Worm (Caenorhabditis elegans) whole organism, L3 larva: Measurements from ENCODE around the gene prp-19.

Experiments used
- R02D3.7 ChIP-seq: fragments of 150-350 bp; optimal IDR thresholded peaks from 2 replicates; lab custom pipeline; 2014; ENCODE audit warnings: missing biosample characterization, missing genetic modification characterization
- ZK546.5 ChIP-seq: sonication (generic microtip); optimal IDR thresholded peaks from 2 replicates; lab custom pipeline; 2017; ENCODE audit warnings: missing biosample characterization, missing genetic modification characterization
- aly-2 ChIP-seq: fragments of 150-350 bp; optimal IDR thresholded peaks from 2 replicates; lab custom pipeline; 2014; ENCODE audit warnings: missing biosample characterization, missing genetic modification characterization
- ama-1 ChIP-seq: fragments of 150-350 bp; optimal IDR thresholded peaks from 2 replicates; lab custom pipeline; 2018
- ceh-16 ChIP-seq: sonication (generic microtip); optimal IDR thresholded peaks from 2 replicates; lab custom pipeline; 2017; ENCODE audit warnings: missing biosample characterization, missing genetic modification characterization
- ceh-28 ChIP-seq: fragments of 150-350 bp; optimal IDR thresholded peaks from 2 replicates; lab custom pipeline; 2014; ENCODE audit warnings: missing biosample characterization, missing genetic modification reagents, missing genetic modification characterization
- ceh-82 ChIP-seq: fragments of 150-350 bp; optimal IDR thresholded peaks from 2 replicates; lab custom pipeline; 2014; ENCODE audit warnings: missing biosample characterization, missing genetic modification characterization
- egl-27 ChIP-seq: sonication (generic microtip); optimal IDR thresholded peaks from 4 replicates; lab custom pipeline; 2017; ENCODE audit warnings: missing biosample characterization, missing genetic modification reagents, missing genetic modification characterization
- egl-5 ChIP-seq: fragments of 150-350 bp; optimal IDR thresholded peaks from 2 replicates; lab custom pipeline; 2017; ENCODE audit warnings: missing biosample characterization, missing genetic modification reagents, missing genetic modification characterization, inconsistent platforms
- elt-2 ChIP-seq: sonication (generic microtip); optimal IDR thresholded peaks from 2 replicates; lab custom pipeline; 2016; ENCODE audit warnings: missing genetic modification reagents, mild to moderate bottlenecking, missing genetic modification characterization, missing compliant biosample characterization
- elt-3 ChIP-seq, 3 experiments: fragments of 150-350 bp in 1 of 3; sonication (generic microtip) in 2 of 3; optimal IDR thresholded peaks; 2 replicates in 2 of 3; 4 replicates in 1 of 3; lab custom pipeline; 2014 to 2017; ENCODE audit warnings: missing biosample characterization in 3 of 3, missing genetic modification characterization in 3 of 3
- fkh-10 ChIP-seq: sonication (generic microtip); optimal IDR thresholded peaks from 2 replicates; lab custom pipeline; 2017; ENCODE audit warnings: missing biosample characterization, missing genetic modification reagents, missing genetic modification characterization
- hmg-11 ChIP-seq: sonication (generic microtip); optimal IDR thresholded peaks from 2 replicates; lab custom pipeline; 2016; ENCODE audit warnings: missing genetic modification characterization, missing compliant biosample characterization
- jun-1 ChIP-seq: fragments of 150-350 bp; optimal IDR thresholded peaks from 2 replicates; lab custom pipeline; 2014; ENCODE audit warnings: missing biosample characterization, missing genetic modification reagents, missing genetic modification characterization
- lin-15B ChIP-seq: fragments of 150-350 bp; optimal IDR thresholded peaks from 2 replicates; lab custom pipeline; 2014; ENCODE audit warnings: missing biosample characterization, missing genetic modification characterization
- lin-39 ChIP-seq: fragments of 150-350 bp; optimal IDR thresholded peaks from 2 replicates; lab custom pipeline; 2018; ENCODE audit warnings: missing biosample characterization, missing genetic modification reagents, missing genetic modification characterization
- lsy-12 ChIP-seq: sonication (generic microtip); optimal IDR thresholded peaks from 2 replicates; lab custom pipeline; 2016; ENCODE audit warnings: mild to moderate bottlenecking, missing genetic modification characterization, missing compliant biosample characterization
- mdl-1 ChIP-seq: fragments of 150-350 bp; optimal IDR thresholded peaks from 2 replicates; lab custom pipeline; 2014; ENCODE audit warnings: missing biosample characterization, missing genetic modification characterization
- mml-1 ChIP-seq: fragments of 150-350 bp; sonication (generic microtip); optimal IDR thresholded peaks from 3 replicates; lab custom pipeline; 2014; ENCODE audit warnings: missing biosample characterization, missing genetic modification characterization
- nfya-1 ChIP-seq: sonication (generic microtip); optimal IDR thresholded peaks from 2 replicates; lab custom pipeline; 2017; ENCODE audit warnings: missing genetic modification characterization, mild to moderate bottlenecking, missing compliant biosample characterization, antibody characterized with exemption, moderate library complexity; ENCODE audit not compliant: insufficient read depth
- nhr-11 ChIP-seq: fragments of 150-350 bp; optimal IDR thresholded peaks from 2 replicates; lab custom pipeline; 2014; ENCODE audit warnings: missing biosample characterization, missing genetic modification characterization
- nhr-12 ChIP-seq: fragments of 150-350 bp; optimal IDR thresholded peaks from 2 replicates; lab custom pipeline; 2014; ENCODE audit warnings: missing biosample characterization, missing genetic modification characterization
- nhr-23 ChIP-seq: fragments of 150-350 bp; optimal IDR thresholded peaks from 2 replicates; lab custom pipeline; 2014; ENCODE audit warnings: missing biosample characterization, missing genetic modification reagents, missing genetic modification characterization
- nhr-237 ChIP-seq: fragments of 150-350 bp; optimal IDR thresholded peaks from 2 replicates; lab custom pipeline; 2014; ENCODE audit warnings: missing biosample characterization, missing genetic modification characterization
- nhr-25 ChIP-seq: sonication (generic microtip); optimal IDR thresholded peaks from 2 replicates; lab custom pipeline; 2017; ENCODE audit warnings: missing biosample characterization, missing genetic modification characterization
- nhr-28 ChIP-seq: fragments of 150-350 bp; optimal IDR thresholded peaks from 2 replicates; lab custom pipeline; 2014; ENCODE audit warnings: missing biosample characterization, missing genetic modification characterization
- nhr-43 ChIP-seq: sonication (generic microtip); optimal IDR thresholded peaks from 2 replicates; lab custom pipeline; 2016; ENCODE audit warnings: mild to moderate bottlenecking, missing genetic modification characterization, missing compliant biosample characterization; ENCODE audit not compliant: poor library complexity, severe bottlenecking
- nhr-67 ChIP-seq: fragments of 150-350 bp; optimal IDR thresholded peaks from 2 replicates; lab custom pipeline; 2014; ENCODE audit warnings: missing biosample characterization, missing genetic modification characterization
- nhr-77 ChIP-seq: fragments of 150-350 bp; optimal IDR thresholded peaks from 2 replicates; lab custom pipeline; 2014; ENCODE audit warnings: missing biosample characterization, missing genetic modification characterization
- pha-4 ChIP-seq: fragments of 150-350 bp; optimal IDR thresholded peaks from 2 replicates; lab custom pipeline; 2014; ENCODE audit warnings: missing biosample characterization, missing genetic modification reagents, missing genetic modification characterization
- pqm-1 ChIP-seq: fragments of 150-350 bp; optimal IDR thresholded peaks from 2 replicates; lab custom pipeline; 2017; ENCODE audit warnings: missing biosample characterization, missing genetic modification characterization, inconsistent platforms
- sea-2 ChIP-seq: fragments of 150-350 bp; sonication (generic microtip); optimal IDR thresholded peaks from 4 replicates; lab custom pipeline; 2014; ENCODE audit warnings: missing biosample characterization, missing genetic modification reagents, missing genetic modification characterization
- skn-1 ChIP-seq: fragments of 150-350 bp; optimal IDR thresholded peaks from 2 replicates; lab custom pipeline; 2014; ENCODE audit warnings: missing biosample characterization, missing genetic modification characterization
- snpc-4 ChIP-seq: fragments of 150-350 bp; optimal IDR thresholded peaks from 2 replicates; lab custom pipeline; 2014; ENCODE audit warnings: missing biosample characterization, missing genetic modification characterization
- tbx-2 ChIP-seq: sonication (generic microtip); optimal IDR thresholded peaks from 2 replicates; lab custom pipeline; 2016; ENCODE audit warnings: mild to moderate bottlenecking, missing genetic modification characterization, missing compliant biosample characterization
- unc-62 ChIP-seq: fragments of 150-350 bp; sonication (generic microtip); optimal IDR thresholded peaks from 4 replicates; lab custom pipeline; 2014; ENCODE audit warnings: missing biosample characterization, missing genetic modification reagents, missing genetic modification characterization
- zag-1 ChIP-seq: fragments of 150-350 bp; optimal IDR thresholded peaks from 2 replicates; lab custom pipeline; 2014; ENCODE audit warnings: missing biosample characterization, missing genetic modification characterization
- ztf-11 ChIP-seq: fragments of 150-350 bp; optimal IDR thresholded peaks from 2 replicates; lab custom pipeline; 2014; ENCODE audit warnings: missing biosample characterization, missing genetic modification characterization
- ztf-4 ChIP-seq: fragments of 150-350 bp; optimal IDR thresholded peaks from 2 replicates; lab custom pipeline; 2014; ENCODE audit warnings: missing biosample characterization, missing genetic modification characterization

Gene prp-19

ce11 chrIII:5172470-5172869 is 625 bp upstream of the prp-19 start, which contains the start of gene K10D2.5:
Gene K10D2.5 (plus strand): TSS chrIII:5172720.
- peak; percentile 95 for TF ChIP-seq nhr-43
- TF ChIP-seq nhr-237 = no peak
- peak; percentile 90 for TF ChIP-seq nhr-23 (tag; lab: Kevin White, UChicago)
- peak in 1 of 3 experiments; percentile 7 for TF ChIP-seq elt-3 (tag; optimal IDR thresholded peaks at IDR 0.05; lab: Kevin White, UChicago)
- TF ChIP-seq lin-39 (tag; lab: Kevin White, UChicago) = peak; percentile 95
- peak; percentile 99 for TF ChIP-seq lin-15B (tag; lab: Kevin White, UChicago)
- TF ChIP-seq nhr-25 = peak; percentile 89
- TF ChIP-seq hmg-11 = peak; percentile 44
- TF ChIP-seq pha-4 = peak; percentile 91
- TF ChIP-seq elt-2 (tag; lab: Kevin White, UChicago) = peak; percentile 55
- peak; percentile 39 for TF ChIP-seq nhr-77 (tag; lab: Kevin White, UChicago)
- peak; percentile 46 for TF ChIP-seq ama-1 (lab: Kevin White, UChicago)
- no peak for TF ChIP-seq ztf-11 (tag; lab: Kevin White, UChicago)
- no peak for TF ChIP-seq ztf-4 (tag; lab: Kevin White, UChicago)
- TF ChIP-seq nhr-11 (tag; lab: Kevin White, UChicago) = peak; percentile 74
- peak; percentile 0 for TF ChIP-seq egl-27
- peak; percentile 58 for TF ChIP-seq pqm-1
- peak; percentile 70 for TF ChIP-seq ceh-82 (tag; lab: Kevin White, UChicago)
- TF ChIP-seq nhr-12 (tag; lab: Kevin White, UChicago) = no peak
- peak; percentile 84 for TF ChIP-seq R02D3.7 (tag; lab: Kevin White, UChicago)
- TF ChIP-seq unc-62 = no peak
- peak; percentile 74 for TF ChIP-seq egl-5
- no peak for TF ChIP-seq ZK546.5 (tag; lab: Kevin White, UChicago)
- TF ChIP-seq nhr-67 (tag; lab: Kevin White, UChicago) = no peak
- TF ChIP-seq fkh-10 (GFP tag; lab: Kevin White, UChicago) = peak; percentile 69
- peak; percentile 49 for TF ChIP-seq jun-1 (tag; lab: Kevin White, UChicago)
- TF ChIP-seq snpc-4 (tag; lab: Kevin White, UChicago) = peak; percentile 89
- TF ChIP-seq nfya-1 (tag; lab: Kevin White, UChicago) = peak; percentile 88
- TF ChIP-seq ceh-28 (tag; lab: Kevin White, UChicago) = peak; percentile 73
- no peak for TF ChIP-seq mml-1 (tag; lab: Kevin White, UChicago)
- TF ChIP-seq lsy-12 (tag; lab: Kevin White, UChicago) = peak; percentile 85
- peak; percentile 14 for TF ChIP-seq tbx-2 (tag; lab: Kevin White, UChicago)
- TF ChIP-seq skn-1 (tag; lab: Kevin White, UChicago) = peak; percentile 79

- no peak for TF ChIP-seq nhr-67 (tag; lab: Kevin White, UChicago)
- TF ChIP-seq nhr-77 (tag; lab: Kevin White, UChicago) = no peak
- TF ChIP-seq nhr-11 (tag; lab: Kevin White, UChicago) = no peak
- TF ChIP-seq nhr-28 (tag; lab: Kevin White, UChicago) = no peak
- no peak for TF ChIP-seq mdl-1 (tag; lab: Kevin White, UChicago)
- TF ChIP-seq lin-39 (tag; lab: Kevin White, UChicago) = no peak
- no peak for TF ChIP-seq pha-4
- TF ChIP-seq ceh-28 (tag; lab: Kevin White, UChicago) = no peak
- no peak for TF ChIP-seq pqm-1
- TF ChIP-seq lsy-12 (tag; lab: Kevin White, UChicago) = no peak
- no peak for TF ChIP-seq aly-2 (tag; lab: Kevin White, UChicago)
- TF ChIP-seq fkh-10 (GFP tag; lab: Kevin White, UChicago) = no peak
- TF ChIP-seq sea-2 (GFP tag; lab: Kevin White, UChicago) = no peak
- TF ChIP-seq lin-15B (tag; lab: Kevin White, UChicago) = no peak
- TF ChIP-seq unc-62 = no peak
- no peak for TF ChIP-seq ZK546.5 (tag; lab: Kevin White, UChicago)
- TF ChIP-seq nhr-237 = no peak
- TF ChIP-seq ceh-16 (tag; lab: Kevin White, UChicago) = no peak
- no peak for TF ChIP-seq elt-2 (tag; lab: Kevin White, UChicago)
- no peak for TF ChIP-seq nhr-25
Observed at ce11 chrIII:5169699-5170098, 2.1 kb downstream of the prp-19 start, which contains the start of gene ulp-1. Gene ulp-1 (minus strand): TSS chrIII:5169799.

- TF ChIP-seq nhr-11 (tag; lab: Kevin White, UChicago) = no peak
- TF ChIP-seq elt-2 (tag; lab: Kevin White, UChicago) = no peak
- TF ChIP-seq nhr-23 (tag; lab: Kevin White, UChicago) = no peak
- TF ChIP-seq ztf-4 (tag; lab: Kevin White, UChicago) = no peak
- TF ChIP-seq nhr-43 = peak; percentile 68
- no peak for TF ChIP-seq hmg-11
- peak; percentile 29 for TF ChIP-seq nhr-25
- TF ChIP-seq zag-1 (tag; lab: Kevin White, UChicago) = no peak
- TF ChIP-seq, all 47 proteins: peak for 2
Observed at ce11 chrIII:5165745-5166144, 6.1 kb downstream of the prp-19 start.
